Worm (Caenorhabditis elegans): Measurements from ENCODE around the gene F55A11.1.

F55A11.1 gene

ce11 chrV:11803518-11803994 is 39.4 kb upstream of the F55A11.1 start:
- TF ChIP-seq egl-27 (tag; optimal IDR thresholded peaks at IDR 0.05) = no peak
- TF ChIP-seq nhr-47 (tag; optimal IDR thresholded peaks at IDR 0.05) = peak; percentile 49
- TF ChIP-seq grh-1 (GFP tag; IDR thresholded peaks at IDR 0.05) = 0 out of 2 replicates have a peak, but pooled peaks have one; percentile 24
- TF ChIP-seq sox-4 (tag; optimal IDR thresholded peaks at IDR 0.05) = no peak
- TF ChIP-seq elt-3 (tag; optimal IDR thresholded peaks at IDR 0.05) = peak in 4 of 6 experiments; percentile 24 to 33 (median 26)
- peak; percentile 29 for TF ChIP-seq tbx-2 (tag; optimal IDR thresholded peaks at IDR 0.05)
- peak in 1 of 2 experiments; percentile 2 for TF ChIP-seq lsy-2 (tag; optimal IDR thresholded peaks at IDR 0.05)
- peak; percentile 95 for TF ChIP-seq nhr-85 (tag)
- TF ChIP-seq blmp-1 (tag; optimal IDR thresholded peaks at IDR 0.05) = peak; percentile 85
- TF ChIP-seq efl-1 (optimal IDR thresholded peaks at IDR 0.05) = no peak
- TF ChIP-seq efl-1 (GFP tag; optimal IDR thresholded peaks at IDR 0.05 in 1 of 2) = peak in 1 of 2 experiments; percentile 79
- peak; percentile 86 for TF ChIP-seq nhr-20 (tag; optimal IDR thresholded peaks at IDR 0.05)
- no peak for TF ChIP-seq lin-15B (tag; optimal IDR thresholded peaks at IDR 0.05)
- no peak for TF ChIP-seq unc-98 (GFP tag; IDR thresholded peaks at IDR 0.05)
- no peak for TF ChIP-seq ets-5 (GFP tag; IDR thresholded peaks at IDR 0.05)
- TF ChIP-seq lin-35 (GFP tag; optimal IDR thresholded peaks at IDR 0.05) = peak in 1 of 2 experiments; percentile 50
- TF ChIP-seq fkh-8 (tag; optimal IDR thresholded peaks at IDR 0.05) = no peak
- peak; percentile 40 for TF ChIP-seq snu-23 (GFP tag; optimal IDR thresholded peaks at IDR 0.05)
- TF ChIP-seq lin-14 (GFP tag; optimal IDR thresholded peaks at IDR 0.05) = peak; percentile 66
- TF ChIP-seq nhr-19 (GFP tag; conservative IDR thresholded peaks at IDR 0.05) = peak; percentile 62
- TF ChIP-seq skn-1 (tag; optimal IDR thresholded peaks at IDR 0.05) = no peak
- peak; percentile 85 for TF ChIP-seq nhr-71 (tag; optimal IDR thresholded peaks at IDR 0.05)
- peak; percentile 32 for TF ChIP-seq nhr-90 (tag; optimal IDR thresholded peaks at IDR 0.05; ENCODE audit: poor library complexity)
- TF ChIP-seq ceh-8 (GFP tag; optimal IDR thresholded peaks at IDR 0.05) = peak; percentile 44
- TF ChIP-seq mab-9 (GFP tag; IDR thresholded peaks at IDR 0.05) = no peak

DNA sequence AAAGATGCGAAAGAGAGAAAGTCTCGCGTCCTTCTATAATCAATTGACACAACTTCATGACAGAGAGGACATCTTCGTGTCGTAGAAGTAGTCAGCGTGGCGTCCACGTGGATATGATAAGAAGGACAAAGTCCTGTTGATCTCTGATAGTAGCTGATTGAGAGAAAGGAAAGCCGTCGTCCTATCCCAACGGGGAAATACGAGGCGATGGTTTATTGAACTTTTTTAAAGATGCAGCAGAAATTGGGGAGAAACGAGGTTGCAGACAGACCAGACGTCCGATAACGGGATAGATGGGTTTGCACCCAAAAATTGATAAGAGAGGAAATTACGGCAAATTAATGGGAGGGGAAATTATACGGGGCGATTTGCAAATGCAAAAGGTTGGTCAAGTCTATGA is 38.3 kb upstream of the F55A11.1 start:
- no peak for TF ChIP-seq unc-86 (tag; optimal IDR thresholded peaks at IDR 0.05)
- TF ChIP-seq jun-1 (tag; optimal IDR thresholded peaks at IDR 0.05) = peak; percentile 27
- no peak for TF ChIP-seq ceh-90 (tag; optimal IDR thresholded peaks at IDR 0.05)
- TF ChIP-seq mef-2 (tag; optimal IDR thresholded peaks at IDR 0.05) = no peak
- TF ChIP-seq sox-4 (tag; optimal IDR thresholded peaks at IDR 0.05) = no peak
- TF ChIP-seq ztf-4 (tag; optimal IDR thresholded peaks at IDR 0.05) = peak; percentile 55
- no peak for TF ChIP-seq aly-2 (tag; optimal IDR thresholded peaks at IDR 0.05)
- TF ChIP-seq nhr-76 (tag; optimal IDR thresholded peaks at IDR 0.05) = no peak
- no peak for TF ChIP-seq lir-3 (tag; optimal IDR thresholded peaks at IDR 0.05; ENCODE audit: poor library complexity)
- no peak for TF ChIP-seq efl-1 (optimal IDR thresholded peaks at IDR 0.05)
- peak in 1 of 2 experiments; percentile 1 for TF ChIP-seq efl-1 (GFP tag; optimal IDR thresholded peaks at IDR 0.05 in 1 of 2)
- TF ChIP-seq mdl-1 (tag; optimal IDR thresholded peaks at IDR 0.05) = peak; percentile 23 to 98
- peak in 1 of 3 experiments; percentile 22 for TF ChIP-seq dpl-1 (GFP tag; optimal IDR thresholded peaks at IDR 0.05)
- TF ChIP-seq nhr-12 (tag; optimal IDR thresholded peaks at IDR 0.05) = no peak
- TF ChIP-seq C16A3.4 (tag; optimal IDR thresholded peaks at IDR 0.05) = peak; percentile 48
- TF ChIP-seq lin-14 (GFP tag; optimal IDR thresholded peaks at IDR 0.05) = peak; percentile 89
- TF ChIP-seq mep-1 (tag; optimal IDR thresholded peaks at IDR 0.05) = peak; percentile 36
- no peak for TF ChIP-seq aha-1 (tag; optimal IDR thresholded peaks at IDR 0.05)
- TF ChIP-seq sptf-1 (tag; optimal IDR thresholded peaks at IDR 0.05) = no peak
- no peak for TF ChIP-seq fkh-10 (GFP tag; optimal IDR thresholded peaks at IDR 0.05)
- no peak for TF ChIP-seq zag-1 (tag; optimal IDR thresholded peaks at IDR 0.05)
- no peak for TF ChIP-seq fkh-8 (tag; optimal IDR thresholded peaks at IDR 0.05)
- TF ChIP-seq lin-39 (tag; optimal IDR thresholded peaks at IDR 0.05) = no peak
- TF ChIP-seq xbp-1 (tag; optimal IDR thresholded peaks at IDR 0.05) = peak; percentile 25
- no peak for TF ChIP-seq ceh-8 (GFP tag; optimal IDR thresholded peaks at IDR 0.05)
- no peak for TF ChIP-seq dsc-1 (tag; optimal IDR thresholded peaks at IDR 0.05)
- no peak for TF ChIP-seq ztf-11 (tag; optimal IDR thresholded peaks at IDR 0.05)
- no peak for TF ChIP-seq hlh-4 (tag; optimal IDR thresholded peaks at IDR 0.05)
- no peak for TF ChIP-seq pax-3 (tag; optimal IDR thresholded peaks at IDR 0.05)
- TF ChIP-seq C04F5.9 (tag; optimal IDR thresholded peaks at IDR 0.05) = no peak
- TF ChIP-seq lin-13 (GFP tag; optimal IDR thresholded peaks at IDR 0.05) = peak; percentile 11
- TF ChIP-seq nhr-19 (GFP tag; conservative IDR thresholded peaks at IDR 0.05) = peak; percentile 81
- no peak for TF ChIP-seq ces-1 (GFP tag; optimal IDR thresholded peaks at IDR 0.05)
- TF ChIP-seq zip-4 (GFP tag; optimal IDR thresholded peaks at IDR 0.05) = no peak

All from whole organism, L1 larva.